Fruit fly (Drosophila melanogaster): ENCODE results near the gene bdl.

bdl gene

dm6 chr2L:4324254-4324653 is at the start of gene bdl:
Gene bdl (plus strand): TSS chr2L:4324554.
- no peak for TF ChIP-seq CG17801 (GFP tag; optimal IDR thresholded peaks at IDR 0.05; ENCODE audit: partially characterized antibody)

dm6 chr2L:4281224-4281623 is 43.1 kb upstream of the bdl start, which contains the start of gene Art2:
Gene Art2 (minus strand): TSS chr2L:4281324.
- no peak for TF ChIP-seq CG17801 (GFP tag; optimal IDR thresholded peaks at IDR 0.05; ENCODE audit: partially characterized antibody)

dm6 chr2L:4281810-4282209 is 42.5 kb upstream of the bdl start:
- TF ChIP-seq CG17801 (GFP tag; optimal IDR thresholded peaks at IDR 0.05; ENCODE audit: partially characterized antibody): no peak

dm6 chr2L:4282339-4282680 is 42.0 kb upstream of the bdl start:
- no peak for TF ChIP-seq CG17801 (GFP tag; optimal IDR thresholded peaks at IDR 0.05; ENCODE audit: partially characterized antibody)

dm6 chr2L:4282681-4283343 is 41.5 kb upstream of the bdl start, which contains the start of gene tutl:
Gene tutl (plus strand): TSS chr2L:4283148.
- no peak for TF ChIP-seq CG17801 (GFP tag; optimal IDR thresholded peaks at IDR 0.05; ENCODE audit: partially characterized antibody)

dm6 chr2L:4286014-4286527 is 38.3 kb upstream of the bdl start:
- TF ChIP-seq CG17801 (GFP tag; optimal IDR thresholded peaks at IDR 0.05; ENCODE audit: partially characterized antibody): no peak

- TF ChIP-seq CG17801 (GFP tag; optimal IDR thresholded peaks at IDR 0.05; ENCODE audit: partially characterized antibody): no peak
Measured at dm6 chr2L:4286675-4287074, 37.7 kb upstream of the bdl start.

- no peak for TF ChIP-seq CG17801 (GFP tag; optimal IDR thresholded peaks at IDR 0.05; ENCODE audit: partially characterized antibody)
Measured at dm6 chr2L:4287076-4287475, 37.3 kb upstream of the bdl start.

- TF ChIP-seq CG17801 (GFP tag; optimal IDR thresholded peaks at IDR 0.05; ENCODE audit: partially characterized antibody): no peak
Measured at dm6 chr2L:4292560-4292959, 31.8 kb upstream of the bdl start.

dm6 chr2L:4295653-4296052 is 28.7 kb upstream of the bdl start:
- no peak for TF ChIP-seq CG17801 (GFP tag; optimal IDR thresholded peaks at IDR 0.05; ENCODE audit: partially characterized antibody)

dm6 chr2L:4296887-4297286 is 27.5 kb upstream of the bdl start:
- TF ChIP-seq CG17801 (GFP tag; optimal IDR thresholded peaks at IDR 0.05; ENCODE audit: partially characterized antibody): no peak

- no peak for TF ChIP-seq CG17801 (GFP tag; optimal IDR thresholded peaks at IDR 0.05; ENCODE audit: partially characterized antibody)
Measured at dm6 chr2L:4310028-4310658, 14.2 kb upstream of the bdl start.

dm6 chr2L:4317910-4318309 is 6.4 kb upstream of the bdl start:
- TF ChIP-seq CG17801 (GFP tag; optimal IDR thresholded peaks at IDR 0.05; ENCODE audit: partially characterized antibody): no peak

- no peak for TF ChIP-seq CG17801 (GFP tag; optimal IDR thresholded peaks at IDR 0.05; ENCODE audit: partially characterized antibody)
Measured at dm6 chr2L:4331779-4332328, 7.5 kb downstream of the bdl start.

dm6 chr2L:4332583-4332961 is 8.2 kb downstream of the bdl start:
- no peak for TF ChIP-seq CG17801 (GFP tag; optimal IDR thresholded peaks at IDR 0.05; ENCODE audit: partially characterized antibody)
